Fruit fly (Drosophila melanogaster) whole organism, embryonic: ENCODE data around the gene cac.

Experiments used
- Adf1 ChIP-seq: fragments of 200-800 bp; sonication (Bioruptor generic); IDR thresholded peaks from 2 replicates; pipeline ENCODE4 v1.3.6; 2022; ENCODE audit warnings: missing biosample characterization, missing genetic modification characterization
- BEAF-32 ChIP-seq: fragments of 200-800 bp; sonication (Bioruptor generic); optimal IDR thresholded peaks from 3 replicates; lab custom pipeline; 2017; ENCODE audit warnings: missing biosample characterization, missing genetic modification characterization, mild to moderate bottlenecking, moderate library complexity, missing genetic modification reagents
- CG10209 ChIP-seq: fragments of 200-800 bp; sonication (Bioruptor generic); optimal IDR thresholded peaks from 3 replicates; lab custom pipeline; 2017; ENCODE audit warnings: missing biosample characterization, mild to moderate bottlenecking, missing genetic modification characterization, missing genetic modification reagents
- CG10267 ChIP-seq: fragments of 200-800 bp; sonication (Bioruptor generic); optimal IDR thresholded peaks from 2 replicates; lab custom pipeline; 2018; ENCODE audit warnings: missing biosample characterization, mild to moderate bottlenecking, missing genetic modification characterization, moderate library complexity
- CG10321 ChIP-seq: fragments of 200-800 bp; sonication (Bioruptor generic); IDR thresholded peaks from 2 replicates; pipeline ENCODE4 v1.3.6; 2022; ENCODE audit warnings: missing biosample characterization, missing genetic modification characterization
- CG11093 ChIP-seq: fragments of 200-800 bp; sonication (Bioruptor generic); IDR thresholded peaks from 3 replicates; pipeline ENCODE4 v1.3.6; 2022; ENCODE audit warnings: missing biosample characterization, missing genetic modification characterization
- CG12744 ChIP-seq: fragments of 200-800 bp; sonication (Bioruptor generic); optimal IDR thresholded peaks from 2 replicates; lab custom pipeline; 2016; ENCODE audit warnings: missing biosample characterization, missing genetic modification characterization
- CG14667 ChIP-seq: fragments of 200-800 bp; sonication (Bioruptor generic); IDR thresholded peaks from 2 replicates; pipeline ENCODE4 v1.3.6; 2022; ENCODE audit warnings: missing biosample characterization, missing genetic modification characterization
- CG15601 ChIP-seq: fragments of 200-800 bp; sonication (Bioruptor generic); optimal IDR thresholded peaks from 3 replicates; lab custom pipeline; 2019; ENCODE audit warnings: missing biosample characterization, mild to moderate bottlenecking, missing genetic modification characterization, moderate library complexity
- CG16813 ChIP-seq: fragments of 200-800 bp; sonication (Bioruptor generic); IDR thresholded peaks from 3 replicates; pipeline ENCODE4 v1.3.6; 2022; ENCODE audit warnings: missing biosample characterization, missing genetic modification characterization; ENCODE audit not compliant: partially characterized antibody
- CG17612 ChIP-seq: fragments of 200-800 bp; sonication (Bioruptor generic); IDR thresholded peaks from 2 replicates; pipeline ENCODE4 v1.3.6; 2022; ENCODE audit warnings: missing biosample characterization, missing genetic modification characterization
- CG18599 ChIP-seq: fragments of 200-800 bp; sonication (Bioruptor generic); optimal IDR thresholded peaks from 3 replicates; lab custom pipeline; 2017; ENCODE audit warnings: missing biosample characterization, missing genetic modification characterization, mild to moderate bottlenecking, moderate library complexity, missing genetic modification reagents
- CG2889 ChIP-seq: fragments of 200-800 bp; sonication (Bioruptor generic); IDR thresholded peaks from 3 replicates; pipeline ENCODE4 v1.3.6; 2022; ENCODE audit warnings: missing biosample characterization, missing genetic modification characterization
- CG30020 ChIP-seq: fragments of 200-800 bp; optimal IDR thresholded peaks from 2 replicates; lab custom pipeline; 2019; ENCODE audit warnings: missing biosample characterization, mild to moderate bottlenecking, missing genetic modification characterization, moderate library complexity
- CG43689 ChIP-seq: fragments of 200-800 bp; sonication (Bioruptor generic); IDR thresholded peaks from 2 replicates; pipeline ENCODE4 v1.3.6; 2022; ENCODE audit warnings: missing biosample characterization, missing genetic modification characterization
- CG7556 ChIP-seq: fragments of 200-800 bp; sonication (Bioruptor generic); optimal IDR thresholded peaks from 2 replicates; lab custom pipeline; 2017; ENCODE audit warnings: missing biosample characterization, mild to moderate bottlenecking, missing genetic modification characterization
- CG7987 ChIP-seq: fragments of 200-800 bp; sonication (Bioruptor generic); optimal IDR thresholded peaks from 2 replicates; lab custom pipeline; 2018; ENCODE audit warnings: missing biosample characterization, mild to moderate bottlenecking, missing genetic modification characterization, moderate library complexity
- CG8359 ChIP-seq: fragments of 200-800 bp; sonication (Bioruptor generic); optimal IDR thresholded peaks from 2 replicates; lab custom pipeline; 2017; ENCODE audit warnings: missing biosample characterization, mild to moderate bottlenecking, missing genetic modification characterization, borderline replicate concordance
- CG9215 ChIP-seq: fragments of 200-800 bp; sonication (Bioruptor generic); IDR thresholded peaks from 2 replicates; pipeline ENCODE4 v1.3.6; 2022; ENCODE audit warnings: missing biosample characterization, missing genetic modification characterization
- CG9797 ChIP-seq: fragments of 200-800 bp; sonication (Bioruptor generic); optimal IDR thresholded peaks from 3 replicates; lab custom pipeline; 2018; ENCODE audit warnings: missing biosample characterization, mild to moderate bottlenecking, missing genetic modification characterization
- D19B ChIP-seq: fragments of 200-800 bp; sonication (Bioruptor generic); optimal IDR thresholded peaks from 2 replicates; lab custom pipeline; 2017; ENCODE audit warnings: missing biosample characterization, mild to moderate bottlenecking, missing genetic modification characterization
- Dfd ChIP-seq, 2 experiments: fragments of >200 bp; optimal IDR thresholded peaks; 2 replicates each; lab custom pipeline; 2017; ENCODE audit warnings: missing biosample characterization in 2 of 2, missing genetic modification characterization in 2 of 2
- Elba2 ChIP-seq: fragments of 200-800 bp; sonication (Bioruptor generic); optimal IDR thresholded peaks from 3 replicates; lab custom pipeline; 2016; ENCODE audit warnings: missing biosample characterization, missing genetic modification characterization
- Fer2 ChIP-seq: fragments of 200-800 bp; sonication (Bioruptor generic); optimal IDR thresholded peaks from 2 replicates; lab custom pipeline; 2018; ENCODE audit warnings: missing biosample characterization, mild to moderate bottlenecking, missing genetic modification characterization, moderate library complexity
- Hr3 ChIP-seq: fragments of 200-800 bp; sonication (Bioruptor generic); optimal IDR thresholded peaks from 3 replicates; lab custom pipeline; 2016; ENCODE audit warnings: missing biosample characterization, missing genetic modification characterization
- Sry-δ ChIP-seq: fragments of 200-800 bp; sonication (Bioruptor generic); optimal IDR thresholded peaks from 2 replicates; lab custom pipeline; 2016; ENCODE audit warnings: missing biosample characterization, missing genetic modification characterization
- amos ChIP-seq: fragments of 200-800 bp; sonication (Bioruptor generic); IDR thresholded peaks from 2 replicates; pipeline ENCODE4 v1.3.6; 2022; ENCODE audit warnings: missing biosample characterization, missing genetic modification characterization; ENCODE audit not compliant: partially characterized antibody
- az2 ChIP-seq: fragments of 200-800 bp; sonication (Bioruptor generic); optimal IDR thresholded peaks from 3 replicates; lab custom pipeline; 2016; ENCODE audit warnings: missing biosample characterization, missing genetic modification characterization
- caup ChIP-seq: fragments of 200-800 bp; sonication (Bioruptor generic); optimal IDR thresholded peaks from 3 replicates; lab custom pipeline; 2017; ENCODE audit warnings: missing biosample characterization, mild to moderate bottlenecking, missing genetic modification characterization, moderate library complexity; ENCODE audit not compliant: severe bottlenecking
- chn ChIP-seq: fragments of 200-800 bp; sonication (Bioruptor generic); optimal IDR thresholded peaks from 2 replicates; lab custom pipeline; 2016; ENCODE audit warnings: missing biosample characterization, missing genetic modification characterization
- danr ChIP-seq: fragments of 200-800 bp; sonication (Bioruptor generic); IDR thresholded peaks from 2 replicates; pipeline ENCODE4 v1.3.6; 2022; ENCODE audit warnings: missing biosample characterization, missing genetic modification characterization
- ems ChIP-seq: fragments of 200-800 bp; sonication (Bioruptor generic); optimal IDR thresholded peaks from 3 replicates; lab custom pipeline; 2016; ENCODE audit warnings: missing biosample characterization, missing genetic modification characterization
- ewg ChIP-seq: fragments of 200-800 bp; sonication (Bioruptor generic); optimal IDR thresholded peaks from 3 replicates; lab custom pipeline; 2017; ENCODE audit warnings: mild to moderate bottlenecking, missing biosample characterization, missing genetic modification reagents, missing genetic modification characterization
- eyg ChIP-seq: fragments of 200-800 bp; sonication (Bioruptor generic); optimal IDR thresholded peaks from 3 replicates; lab custom pipeline; 2016; ENCODE audit warnings: missing biosample characterization, missing genetic modification characterization
- gcm2 ChIP-seq: fragments of 200-800 bp; sonication (Bioruptor generic); optimal IDR thresholded peaks from 2 replicates; lab custom pipeline; 2016; ENCODE audit warnings: missing biosample characterization, missing genetic modification characterization
- grn ChIP-seq: fragments of 200-800 bp; sonication (Bioruptor generic); optimal IDR thresholded peaks from 3 replicates; lab custom pipeline; 2017; ENCODE audit warnings: missing biosample characterization, missing genetic modification characterization
- insv ChIP-seq, 2 experiments: fragments of 200-800 bp; sonication (Bioruptor generic); optimal IDR thresholded peaks; 3 replicates each; lab custom pipeline; 2016 to 2018; ENCODE audit warnings: missing biosample characterization in 2 of 2, missing genetic modification characterization in 2 of 2
- jigr1 ChIP-seq: fragments of 200-800 bp; sonication (Bioruptor generic); IDR thresholded peaks from 3 replicates; pipeline ENCODE4 v1.3.6; 2022; ENCODE audit warnings: missing biosample characterization, missing genetic modification characterization
- kah ChIP-seq: fragments of 200-800 bp; sonication (Bioruptor generic); optimal IDR thresholded peaks from 2 replicates; lab custom pipeline; 2018; ENCODE audit warnings: missing biosample characterization, mild to moderate bottlenecking, missing genetic modification characterization
- nmo ChIP-seq: fragments of 200-800 bp; sonication (Bioruptor generic); optimal IDR thresholded peaks from 2 replicates; lab custom pipeline; 2018; ENCODE audit warnings: missing biosample characterization, mild to moderate bottlenecking, missing genetic modification characterization, moderate library complexity
- pita ChIP-seq: fragments of 200-800 bp; sonication (Bioruptor generic); optimal IDR thresholded peaks from 2 replicates; lab custom pipeline; 2017; ENCODE audit warnings: missing biosample characterization, mild to moderate bottlenecking, missing genetic modification characterization
- repo ChIP-seq: fragments of 200-800 bp; sonication (Bioruptor generic); optimal IDR thresholded peaks from 2 replicates; lab custom pipeline; 2016; ENCODE audit warnings: missing biosample characterization, missing genetic modification characterization
- sisA ChIP-seq: fragments of 200-800 bp; sonication (Bioruptor generic); IDR thresholded peaks from 2 replicates; pipeline ENCODE4 v1.3.6; 2022; ENCODE audit warnings: missing biosample characterization, missing genetic modification characterization
- so ChIP-seq: fragments of 200-800 bp; sonication (Bioruptor generic); IDR thresholded peaks from 3 replicates; pipeline ENCODE4 v1.3.6; 2022; ENCODE audit warnings: missing biosample characterization, missing genetic modification characterization
- tin ChIP-seq: fragments of 200-800 bp; sonication (Bioruptor generic); optimal IDR thresholded peaks from 3 replicates; lab custom pipeline; 2016; ENCODE audit warnings: missing biosample characterization, missing genetic modification characterization
- trh ChIP-seq: fragments of 200-800 bp; sonication (Bioruptor generic); optimal IDR thresholded peaks from 2 replicates; lab custom pipeline; 2016; ENCODE audit warnings: missing biosample characterization, missing genetic modification characterization
- unc-4 ChIP-seq: fragments of 200-800 bp; sonication (Bioruptor generic); IDR thresholded peaks from 2 replicates; pipeline ENCODE4 v1.3.6; 2022; ENCODE audit warnings: missing biosample characterization, missing genetic modification characterization; ENCODE audit not compliant: partially characterized antibody
- zen ChIP-seq: fragments of 200-800 bp; sonication (Bioruptor generic); optimal IDR thresholded peaks from 3 replicates; lab custom pipeline; 2018; ENCODE audit warnings: missing biosample characterization, mild to moderate bottlenecking, missing genetic modification characterization, moderate library complexity
- zf30C ChIP-seq: fragments of 200-800 bp; sonication (Bioruptor generic); optimal IDR thresholded peaks from 3 replicates; lab custom pipeline; 2018; ENCODE audit warnings: missing biosample characterization, mild to moderate bottlenecking, missing genetic modification characterization

The cac gene

DNA sequence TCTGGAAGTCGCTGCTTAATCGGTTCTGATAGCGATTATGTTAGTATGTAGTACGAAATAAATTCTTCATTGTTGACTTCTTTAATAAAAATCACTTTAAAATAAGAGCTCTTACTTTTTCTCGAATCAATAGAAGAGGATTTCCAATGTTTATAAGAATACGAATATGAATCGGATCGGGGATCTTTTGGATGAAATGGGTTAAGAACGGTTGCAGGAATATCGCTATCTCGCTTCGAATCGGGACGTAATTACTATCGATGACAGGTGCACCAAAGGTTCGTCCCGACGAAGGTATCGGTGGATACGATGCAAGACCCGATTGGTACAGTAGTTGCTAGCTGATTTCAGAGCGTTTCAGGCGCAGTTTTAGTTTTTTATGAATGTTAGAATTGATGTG is 91.2 kb downstream of the cac start, which contains the start of gene wisp:
Gene wisp (plus strand): TSS at position 301 of the 400 bp plus-strand sequence.
- TF ChIP-seq insv (GFP tag; optimal IDR thresholded peaks at IDR 0.05; lab: Kevin White, UChicago) (no peak), Sry-δ (GFP tag; lab: Kevin White, UChicago) (no peak), pita (GFP tag; lab: Kevin White, UChicago) (no peak), grn (GFP tag; lab: Kevin White, UChicago) (no peak), zen (tag; lab: Kevin White, UChicago) (peak; percentile 19), danr (no peak), amos (GFP tag; lab: Robert Waterston, UW) (peak; percentile 37; the same call in 1 of the 2 replicates), BEAF-32 (GFP tag; lab: Kevin White, UChicago) (peak; percentile 21), az2 (GFP tag; lab: Kevin White, UChicago) (no peak)

DNA sequence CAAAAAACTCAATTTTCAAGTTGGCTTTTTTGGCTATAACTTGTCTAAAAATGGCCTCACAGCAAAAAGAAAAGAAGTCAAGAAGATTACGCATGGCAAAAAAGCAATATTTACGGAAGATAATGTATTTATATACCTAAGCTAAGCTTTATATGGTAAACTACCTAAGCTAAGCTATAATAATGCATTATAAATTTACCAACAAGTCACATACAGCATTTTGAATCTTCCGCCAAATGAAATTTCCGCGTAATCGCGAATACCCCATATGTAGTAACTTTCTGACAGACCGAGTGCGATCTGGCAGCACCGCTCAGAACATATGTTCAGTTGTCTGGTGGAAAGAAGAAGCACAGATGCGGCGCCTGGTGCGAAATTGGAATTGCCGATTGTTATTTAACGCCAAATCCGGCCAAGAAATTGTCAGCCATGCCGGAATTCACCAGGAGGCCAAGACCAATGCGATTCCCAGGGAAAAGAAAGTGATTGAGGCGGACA is 93.2 kb downstream of the cac start, which contains the start of gene sicily:
Gene sicily (plus strand): TSS at position 51 of the 498 bp plus-strand sequence.
- TF ChIP-seq sisA (no peak), Fer2 (no peak), D19B (no peak), repo (no peak), CG9797 (peak; percentile 25), CG43689 (GFP tag; lab: Robert Waterston, UW) (no peak), nmo (GFP tag; lab: Kevin White, UChicago) (no peak), ewg (no peak), ems (no peak), chn (GFP tag; lab: Kevin White, UChicago) (no peak), CG10209 (GFP tag; lab: Kevin White, UChicago) (no peak), tin (no peak), Elba2 (GFP tag; lab: Kevin White, UChicago) (no peak), zf30C (GFP tag; lab: Kevin White, UChicago) (no peak), jigr1 (GFP tag; lab: Robert Waterston, UW) (no peak), CG15601 (tag; lab: Kevin White, UChicago) (no peak), CG18599 (GFP tag; lab: Kevin White, UChicago) (no peak), CG12744 (GFP tag; lab: Kevin White, UChicago) (no peak), Hr3 (GFP tag; lab: Kevin White, UChicago) (no peak), CG8359 (GFP tag; lab: Kevin White, UChicago) (no peak), CG2889 (GFP tag; lab: Robert Waterston, UW) (no peak), unc-4 (peak; percentile 38; the same call in 1 of the 2 replicates), CG16813 (GFP tag; lab: Robert Waterston, UW) (peak; percentile 37; the same call in 1 of the 3 replicates), so (no peak), caup (GFP tag; lab: Kevin White, UChicago) (no peak), Adf1 (GFP tag; lab: Robert Waterston, UW) (no peak), CG14667 (no peak), gcm2 (GFP tag; lab: Kevin White, UChicago) (no peak), CG17612 (GFP tag; lab: Robert Waterston, UW) (no peak), CG10267 (tag; lab: Kevin White, UChicago) (peak; percentile 33), CG7987 (GFP tag; lab: Kevin White, UChicago) (peak; percentile 1), CG10321 (GFP tag; lab: Robert Waterston, UW) (no peak), CG9215 (no peak), CG7556 (GFP tag; lab: Kevin White, UChicago) (no peak), CG11093 (GFP tag; lab: Robert Waterston, UW) (no peak), trh (no peak), CG30020 (peak; percentile 26), kah (GFP tag; lab: Kevin White, UChicago) (no peak), eyg (GFP tag; lab: Kevin White, UChicago) (no peak), Dfd (GFP tag; optimal IDR thresholded peaks at IDR 0.05; lab: Kevin White, UChicago) (no peak)
